Fruit fly (Drosophila melanogaster): ENCODE measurements around the gene Nha2.

Gene Nha2

DNA sequence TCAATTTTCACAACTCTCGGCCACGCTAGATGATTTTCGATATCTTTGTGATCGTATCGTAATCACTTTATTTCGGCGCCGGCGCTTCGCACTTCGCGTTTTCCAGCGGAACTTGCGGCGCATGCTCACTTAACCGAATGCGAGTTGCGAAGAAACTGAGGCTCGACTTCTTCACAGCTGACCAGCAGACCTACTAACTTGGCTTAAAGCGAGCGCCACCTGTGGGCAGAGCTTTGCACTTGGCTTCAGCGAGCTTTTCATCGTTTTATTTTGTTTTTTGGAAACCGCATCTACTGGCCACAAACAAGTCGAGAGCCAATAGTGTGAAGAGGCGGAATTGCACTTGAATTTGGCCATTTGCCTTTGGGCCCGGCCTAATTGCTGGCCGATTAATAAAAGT is 12.1 kb upstream of the Nha2 start, which contains the start of gene CG34375 (continued):
- no peak for TF ChIP-seq trem (tag; optimal IDR thresholded peaks at IDR 0.05)
- no peak for TF ChIP-seq CG11093 (GFP tag; IDR thresholded peaks at IDR 0.05)
- peak; percentile 25; the same call in 1 of the 2 replicates for TF ChIP-seq vvl (GFP tag; IDR thresholded peaks at IDR 0.05)
- no peak for TF ChIP-seq CG3995 (GFP tag; optimal IDR thresholded peaks at IDR 0.05)
- no peak for TF ChIP-seq bab2 (GFP tag; optimal IDR thresholded peaks at IDR 0.05)
- TF ChIP-seq grn (GFP tag; optimal IDR thresholded peaks at IDR 0.05), result peak; percentile 21
- TF ChIP-seq CG7786 (GFP tag; optimal IDR thresholded peaks at IDR 0.05), result no peak
- TF ChIP-seq CG31441 (GFP tag; IDR thresholded peaks at IDR 0.05), result no peak
- TF ChIP-seq unpg (GFP tag; optimal IDR thresholded peaks at IDR 0.05), result no peak
- TF ChIP-seq CG43689 (GFP tag; IDR thresholded peaks at IDR 0.05), result no peak
- no peak for TF ChIP-seq Dip3 (GFP tag; optimal IDR thresholded peaks at IDR 0.05)
- TF ChIP-seq CG14965 (GFP tag; optimal IDR thresholded peaks at IDR 0.05; ENCODE audit: borderline replicate concordance), result no peak
- TF ChIP-seq Med (GFP tag), result peak; percentile 79
- no peak for TF ChIP-seq Lim3 (GFP tag; IDR thresholded peaks at IDR 0.05)
- TF ChIP-seq Optix (GFP tag; IDR thresholded peaks at IDR 0.05), result no peak
- no peak for TF ChIP-seq so (GFP tag; IDR thresholded peaks at IDR 0.05)
- TF ChIP-seq esg (GFP tag; conservative IDR thresholded peaks at IDR 0.05), result no peak
- peak; percentile 89 for TF ChIP-seq CTCF (GFP tag; optimal IDR thresholded peaks at IDR 0.05)
- TF ChIP-seq Ets97D (GFP tag; optimal IDR thresholded peaks at IDR 0.05), result no peak
- TF ChIP-seq CkIIα-i1 (GFP tag; IDR thresholded peaks at IDR 0.05), result no peak
- TF ChIP-seq sob (GFP tag; IDR thresholded peaks at IDR 0.05), result 0 out of 2 replicates have a peak, but pooled peaks have one; percentile 5
- TF ChIP-seq Awh (GFP tag; IDR thresholded peaks at IDR 0.05), result 0 out of 2 replicates have a peak, but pooled peaks have one; percentile 14
- no peak for TF ChIP-seq Pdp1 (GFP tag; optimal IDR thresholded peaks at IDR 0.05)
- TF ChIP-seq cad (GFP tag; optimal IDR thresholded peaks at IDR 0.05), result no peak
- no peak for TF ChIP-seq CG2712 (tag; optimal IDR thresholded peaks at IDR 0.05)
- no peak for TF ChIP-seq HmgZ (tag; optimal IDR thresholded peaks at IDR 0.05)
- TF ChIP-seq rib (GFP tag; IDR thresholded peaks at IDR 0.05), result no peak
- TF ChIP-seq sens (GFP tag), result peak; percentile 12
- no peak; the same call in 1 of the 2 replicates for TF ChIP-seq lmd (GFP tag; IDR thresholded peaks at IDR 0.05)
- TF ChIP-seq chinmo (GFP tag; IDR thresholded peaks at IDR 0.05; ENCODE audit: partially characterized antibody), result peak; percentile 61; the same call in 1 of the 4 replicates
- TF ChIP-seq Oaz (GFP tag; IDR thresholded peaks at IDR 0.05), result no peak
- TF ChIP-seq CG17186 (GFP tag; optimal IDR thresholded peaks at IDR 0.05), result no peak
- no peak for TF ChIP-seq slbo (GFP tag; IDR thresholded peaks at IDR 0.05)
- no peak for TF ChIP-seq CG4360 (GFP tag; IDR thresholded peaks at IDR 0.05)
- peak in 1 of 2 experiments; percentile 57 for TF ChIP-seq crp (GFP tag; optimal IDR thresholded peaks at IDR 0.05)
- TF ChIP-seq Myb (GFP tag; optimal IDR thresholded peaks at IDR 0.05), result peak; percentile 48
- TF ChIP-seq ap (GFP tag; IDR thresholded peaks at IDR 0.05), result no peak
- TF ChIP-seq CG14014 (GFP tag; IDR thresholded peaks at IDR 0.05), result no peak
- no peak for TF ChIP-seq fd3F (GFP tag; optimal IDR thresholded peaks at IDR 0.05)
- TF ChIP-seq Doc3 (GFP tag; IDR thresholded peaks at IDR 0.05; ENCODE audit: partially characterized antibody), result no peak
- TF ChIP-seq phol (tag; optimal IDR thresholded peaks at IDR 0.05), result no peak
- TF ChIP-seq CG13775 (GFP tag; optimal IDR thresholded peaks at IDR 0.05), result no peak
- 0 out of 2 replicates have a peak, but pooled peaks have one; percentile 12 for TF ChIP-seq Drgx (GFP tag; IDR thresholded peaks at IDR 0.05)
- no peak for TF ChIP-seq NC2β (GFP tag; optimal IDR thresholded peaks at IDR 0.05)
- no peak for TF ChIP-seq jing (GFP tag; optimal IDR thresholded peaks at IDR 0.05)
- no peak for TF ChIP-seq CG12769 (tag; optimal IDR thresholded peaks at IDR 0.05)
- TF ChIP-seq Hr3 (GFP tag; optimal IDR thresholded peaks at IDR 0.05), result no peak
- TF ChIP-seq sim (GFP tag; IDR thresholded peaks at IDR 0.05), result no peak
- no peak for TF ChIP-seq dati (GFP tag; IDR thresholded peaks at IDR 0.05)
- TF ChIP-seq Jarid2 (GFP tag; optimal IDR thresholded peaks at IDR 0.05), result peak; percentile 28
- TF ChIP-seq CG11456 (GFP tag; IDR thresholded peaks at IDR 0.05), result peak; percentile 19; the same call in 1 of the 3 replicates
- no peak for TF ChIP-seq CG7963 (GFP tag; IDR thresholded peaks at IDR 0.05; ENCODE audit: partially characterized antibody)
- TF ChIP-seq Mes4 (GFP tag; optimal IDR thresholded peaks at IDR 0.05), result no peak

Data from whole organism, embryonic.